Worm (Caenorhabditis elegans) whole organism, mixed stage, embryonic: Measurements from ENCODE around the gene T07F12.1.

ENCODE experiments used
- M03D4.4 ChIP-seq: sonication (generic microtip); optimal IDR thresholded peaks from 2 replicates; lab custom pipeline; 2017; ENCODE audit warnings: mild to moderate bottlenecking, missing genetic modification characterization, missing compliant biosample characterization
- bed-3 ChIP-seq: fragments of 200-800 bp; sonication (Bioruptor generic); optimal IDR thresholded peaks from 3 replicates; lab custom pipeline; 2018; ENCODE audit warnings: mild to moderate bottlenecking, missing genetic modification characterization, moderate library complexity, missing compliant biosample characterization
- blmp-1 ChIP-seq: fragments of 150-350 bp; optimal IDR thresholded peaks from 2 replicates; lab custom pipeline; 2014; ENCODE audit warnings: missing biosample characterization, missing genetic modification characterization
- ceh-39 ChIP-seq: fragments of 150-350 bp; optimal IDR thresholded peaks from 2 replicates; lab custom pipeline; 2014; ENCODE audit warnings: missing biosample characterization, missing genetic modification characterization
- ceh-43 ChIP-seq: fragments of 200-800 bp; sonication (Bioruptor generic); optimal IDR thresholded peaks from 2 replicates; lab custom pipeline; 2018; ENCODE audit warnings: mild to moderate bottlenecking, missing genetic modification characterization, moderate library complexity, missing compliant biosample characterization
- ceh-83 ChIP-seq: fragments of 200-800 bp; sonication (Bioruptor generic); optimal IDR thresholded peaks from 2 replicates; lab custom pipeline; 2018; ENCODE audit warnings: mild to moderate bottlenecking, missing genetic modification characterization, missing compliant biosample characterization
- ces-1 ChIP-seq: fragments of 150-350 bp; optimal IDR thresholded peaks from 2 replicates; lab custom pipeline; 2014; ENCODE audit warnings: missing biosample characterization, missing genetic modification reagents, missing genetic modification characterization
- cnd-1 ChIP-seq: fragments of 200-800 bp; sonication (Bioruptor generic); optimal IDR thresholded peaks from 2 replicates; lab custom pipeline; 2018; ENCODE audit warnings: mild to moderate bottlenecking, missing genetic modification characterization, missing compliant biosample characterization
- drap-1 ChIP-seq: fragments of 200-800 bp; sonication (Bioruptor generic); optimal IDR thresholded peaks from 3 replicates; lab custom pipeline; 2018; ENCODE audit warnings: mild to moderate bottlenecking, missing genetic modification characterization, missing compliant biosample characterization
- elt-1 ChIP-seq: sonication (generic microtip); optimal IDR thresholded peaks from 2 replicates; lab custom pipeline; 2017; ENCODE audit warnings: missing genetic modification characterization, mild to moderate bottlenecking, missing compliant biosample characterization, antibody characterized with exemption, moderate library complexity, borderline replicate concordance; ENCODE audit not compliant: insufficient read depth
- elt-3 ChIP-seq: fragments of 150-350 bp; optimal IDR thresholded peaks from 2 replicates; lab custom pipeline; 2014; ENCODE audit warnings: missing biosample characterization, missing genetic modification characterization
- flh-1 ChIP-seq: fragments of 200-800 bp; sonication (Bioruptor generic); optimal IDR thresholded peaks from 2 replicates; lab custom pipeline; 2018; ENCODE audit warnings: mild to moderate bottlenecking, missing genetic modification characterization, moderate library complexity, missing compliant biosample characterization
- ham-2 ChIP-seq: fragments of 200-800 bp; sonication (Bioruptor generic); optimal IDR thresholded peaks from 2 replicates; lab custom pipeline; 2018; ENCODE audit warnings: mild to moderate bottlenecking, missing genetic modification characterization, missing compliant biosample characterization
- hlh-1 ChIP-seq: fragments of 150-350 bp; optimal IDR thresholded peaks from 2 replicates; lab custom pipeline; 2014; ENCODE audit warnings: missing biosample characterization, missing genetic modification reagents, missing genetic modification characterization
- lin-13 ChIP-seq: fragments of 150-350 bp; optimal IDR thresholded peaks from 2 replicates; lab custom pipeline; 2014; ENCODE audit warnings: missing biosample characterization, missing genetic modification characterization
- lin-32 ChIP-seq: fragments of 200-800 bp; sonication (Bioruptor generic); optimal IDR thresholded peaks from 2 replicates; lab custom pipeline; 2018; ENCODE audit warnings: mild to moderate bottlenecking, missing genetic modification characterization, missing compliant biosample characterization
- lsy-2 ChIP-seq: fragments of 150-350 bp; optimal IDR thresholded peaks from 2 replicates; lab custom pipeline; 2014; ENCODE audit warnings: missing biosample characterization, missing genetic modification characterization
- mab-5 ChIP-seq: fragments of 150-350 bp; optimal IDR thresholded peaks from 2 replicates; lab custom pipeline; 2014; ENCODE audit warnings: missing biosample characterization, missing genetic modification characterization
- mep-1 ChIP-seq: fragments of 150-350 bp; optimal IDR thresholded peaks from 2 replicates; lab custom pipeline; 2017; ENCODE audit warnings: missing biosample characterization, missing genetic modification reagents, missing genetic modification characterization, inconsistent platforms
- mls-2 ChIP-seq: sonication (generic microtip); optimal IDR thresholded peaks from 2 replicates; lab custom pipeline; 2016; ENCODE audit warnings: mild to moderate bottlenecking, missing genetic modification characterization, moderate library complexity, missing compliant biosample characterization
- nhr-12 ChIP-seq: fragments of 150-350 bp; optimal IDR thresholded peaks from 2 replicates; lab custom pipeline; 2014; ENCODE audit warnings: missing biosample characterization, missing genetic modification characterization
- nhr-2 ChIP-seq: fragments of 150-350 bp; optimal IDR thresholded peaks from 2 replicates; lab custom pipeline; 2014; ENCODE audit warnings: missing biosample characterization, missing genetic modification characterization
- nhr-237 ChIP-seq: fragments of 150-350 bp; optimal IDR thresholded peaks from 2 replicates; lab custom pipeline; 2014; ENCODE audit warnings: missing biosample characterization, missing genetic modification characterization
- nhr-28 ChIP-seq: fragments of 150-350 bp; optimal IDR thresholded peaks from 2 replicates; lab custom pipeline; 2014; ENCODE audit warnings: missing biosample characterization, missing genetic modification characterization
- nhr-76 ChIP-seq: sonication (generic microtip); optimal IDR thresholded peaks from 2 replicates; lab custom pipeline; 2017; ENCODE audit warnings: missing biosample characterization, missing genetic modification characterization
- pha-4 ChIP-seq: fragments of 150-350 bp; optimal IDR thresholded peaks from 2 replicates; lab custom pipeline; 2018; ENCODE audit warnings: missing biosample characterization, missing genetic modification reagents, missing genetic modification characterization
- sem-2 ChIP-seq: fragments of 200-800 bp; sonication (Bioruptor generic); optimal IDR thresholded peaks from 2 replicates; lab custom pipeline; 2018; ENCODE audit warnings: mild to moderate bottlenecking, missing genetic modification characterization, missing compliant biosample characterization
- snpc-4 ChIP-seq: fragments of 150-350 bp; optimal IDR thresholded peaks from 2 replicates; lab custom pipeline; 2014; ENCODE audit warnings: missing biosample characterization, missing genetic modification characterization
- unc-62 ChIP-seq: fragments of 150-350 bp; optimal IDR thresholded peaks from 2 replicates; lab custom pipeline; 2014; ENCODE audit warnings: missing biosample characterization, missing genetic modification reagents, missing genetic modification characterization
- zip-8 ChIP-seq: fragments of 150-350 bp; optimal IDR thresholded peaks from 2 replicates; lab custom pipeline; 2014; ENCODE audit warnings: missing biosample characterization, missing genetic modification characterization
- ztf-11 ChIP-seq: fragments of 150-350 bp; optimal IDR thresholded peaks from 2 replicates; lab custom pipeline; 2014; ENCODE audit warnings: missing biosample characterization, missing genetic modification characterization

Gene T07F12.1

ce11 chrX:4865798-4866197 lies 28.1 kb upstream of the T07F12.1 start, which contains the start of gene ntc-1:
TSS of gene ntc-1 (plus strand) at chrX:4866098.
- TF ChIP-seq blmp-1 (tag; lab: Kevin White, UChicago) (no peak), nhr-28 (tag; lab: Kevin White, UChicago) (no peak), lin-32 (GFP tag; lab: Kevin White, UChicago) (no peak), lsy-2 (tag; lab: Kevin White, UChicago) (no peak), ham-2 (GFP tag; lab: Kevin White, UChicago) (no peak), ceh-43 (GFP tag; lab: Kevin White, UChicago) (no peak), hlh-1 (tag; lab: Kevin White, UChicago) (no peak), mep-1 (tag; lab: Kevin White, UChicago) (no peak), elt-1 (no peak), mab-5 (no peak), drap-1 (GFP tag; lab: Kevin White, UChicago) (no peak), nhr-12 (tag; lab: Kevin White, UChicago) (no peak)

DNA sequence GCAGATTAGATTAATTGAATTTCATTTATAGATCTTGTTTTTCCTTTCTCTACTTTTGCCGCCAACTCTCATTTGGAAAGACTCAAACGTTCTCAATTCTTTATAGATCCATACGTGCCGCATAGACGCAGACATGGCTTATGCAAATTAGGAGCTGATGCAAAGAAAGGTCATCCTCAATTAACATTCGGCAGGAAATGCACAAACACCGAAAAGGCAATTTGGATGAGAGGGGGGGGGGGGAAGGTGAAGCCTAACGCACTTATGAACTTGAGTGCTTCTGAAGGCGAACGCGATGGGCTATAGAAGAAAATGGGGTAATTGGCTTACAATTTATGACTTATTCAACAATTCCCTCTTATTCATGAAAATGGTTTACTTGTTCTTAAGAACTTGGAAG lies 24.2 kb upstream of the T07F12.1 start:
- TF ChIP-seq ces-1 (GFP tag; lab: Kevin White, UChicago) = peak; percentile 96
- no peak for TF ChIP-seq cnd-1 (tag; lab: Kevin White, UChicago)
- no peak for TF ChIP-seq M03D4.4 (tag; lab: Kevin White, UChicago)
- TF ChIP-seq lin-13 = no peak
- peak; percentile 49 for TF ChIP-seq ham-2 (GFP tag; lab: Kevin White, UChicago)
- TF ChIP-seq nhr-12 (tag; lab: Kevin White, UChicago) = no peak
- TF ChIP-seq unc-62 (GFP tag; lab: Kevin White, UChicago) = no peak
- TF ChIP-seq hlh-1 (tag; lab: Kevin White, UChicago) = no peak
- TF ChIP-seq ceh-43 (GFP tag; lab: Kevin White, UChicago) = no peak
- no peak for TF ChIP-seq sem-2 (GFP tag; lab: Kevin White, UChicago)
- TF ChIP-seq ceh-83 (GFP tag; lab: Kevin White, UChicago) = no peak
- TF ChIP-seq mep-1 (tag; lab: Kevin White, UChicago) = peak; percentile 18
- peak; percentile 34 for TF ChIP-seq mls-2 (tag; lab: Kevin White, UChicago)

- TF ChIP-seq ceh-39 (tag; lab: Kevin White, UChicago) (no peak), ces-1 (GFP tag; lab: Kevin White, UChicago) (peak; percentile 91)
Measured at ce11 chrX:4870683-4871082, 23.2 kb upstream of the T07F12.1 start.

ce11 chrX:4872758-4873157 lies 21.1 kb upstream of the T07F12.1 start:
- TF ChIP-seq lsy-2 (tag; lab: Kevin White, UChicago) = no peak
- peak; percentile 51 for TF ChIP-seq ces-1 (GFP tag; lab: Kevin White, UChicago)

DNA sequence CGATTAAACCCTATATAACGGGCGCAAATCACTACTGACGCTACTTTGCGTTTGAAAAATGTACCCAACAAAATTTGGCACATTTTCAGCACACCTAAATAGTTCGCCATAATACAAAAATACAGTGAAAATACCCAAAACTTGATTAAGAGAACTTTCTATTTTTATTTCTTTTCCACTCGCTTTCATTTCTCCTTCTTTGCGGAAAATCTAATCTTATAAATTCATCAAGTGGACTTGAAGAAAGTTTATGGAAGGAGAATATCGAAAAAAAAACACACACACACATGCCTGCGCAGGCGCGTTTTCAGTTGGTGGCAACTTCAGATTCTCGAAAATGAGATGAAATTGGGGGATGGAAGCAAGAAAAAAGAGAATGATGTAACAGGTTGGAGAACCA lies 18.6 kb upstream of the T07F12.1 start:
- no peak for TF ChIP-seq mab-5
- TF ChIP-seq nhr-12 (tag; lab: Kevin White, UChicago) = no peak
- no peak for TF ChIP-seq M03D4.4 (tag; lab: Kevin White, UChicago)
- TF ChIP-seq lin-13 = no peak
- TF ChIP-seq unc-62 (GFP tag; lab: Kevin White, UChicago) = no peak
- TF ChIP-seq snpc-4 (tag; lab: Kevin White, UChicago) = no peak
- TF ChIP-seq elt-3 (tag; lab: Kevin White, UChicago) = no peak
- TF ChIP-seq ham-2 (GFP tag; lab: Kevin White, UChicago) = no peak
- no peak for TF ChIP-seq blmp-1 (tag; lab: Kevin White, UChicago)
- no peak for TF ChIP-seq drap-1 (GFP tag; lab: Kevin White, UChicago)
- TF ChIP-seq nhr-76 (tag; lab: Kevin White, UChicago) = no peak
- TF ChIP-seq ceh-43 (GFP tag; lab: Kevin White, UChicago) = no peak
- TF ChIP-seq ces-1 (GFP tag; lab: Kevin White, UChicago) = no peak
- no peak for TF ChIP-seq ceh-83 (GFP tag; lab: Kevin White, UChicago)
- no peak for TF ChIP-seq pha-4 (tag; lab: Kevin White, UChicago)
- no peak for TF ChIP-seq ztf-11 (tag; lab: Kevin White, UChicago)

DNA sequence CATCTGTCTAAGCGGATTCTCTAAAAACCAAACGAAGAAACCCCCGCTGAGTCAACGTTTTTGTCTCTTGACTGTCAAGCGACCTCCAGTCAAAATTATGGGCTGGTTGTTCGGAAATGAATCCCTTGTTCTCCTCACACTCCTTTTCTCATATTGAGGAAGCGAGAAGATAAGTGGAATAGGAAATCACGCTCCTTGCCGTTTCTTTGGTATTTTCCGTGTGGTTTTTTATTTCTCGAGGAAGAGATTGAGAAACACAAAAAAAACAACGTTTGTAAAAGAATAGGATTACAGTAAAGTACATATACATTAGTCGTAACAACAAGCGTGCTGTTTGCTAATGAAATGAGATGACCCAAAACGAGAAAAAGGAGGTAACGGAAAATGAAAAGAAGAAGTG lies 17.0 kb upstream of the T07F12.1 start, which contains the start of gene tsp-14:
tsp-14 (minus strand) TSS at position 62 of the 400 bp plus-strand sequence.
- no peak for TF ChIP-seq ham-2 (GFP tag; lab: Kevin White, UChicago)
- TF ChIP-seq nhr-237 = no peak
- TF ChIP-seq ceh-43 (GFP tag; lab: Kevin White, UChicago) = no peak
- no peak for TF ChIP-seq nhr-76 (tag; lab: Kevin White, UChicago)
- no peak for TF ChIP-seq cnd-1 (tag; lab: Kevin White, UChicago)
- no peak for TF ChIP-seq flh-1 (GFP tag; lab: Kevin White, UChicago)
- TF ChIP-seq zip-8 = no peak
- no peak for TF ChIP-seq lin-32 (GFP tag; lab: Kevin White, UChicago)
- TF ChIP-seq drap-1 (GFP tag; lab: Kevin White, UChicago) = no peak
- no peak for TF ChIP-seq lin-13
- no peak for TF ChIP-seq ceh-39 (tag; lab: Kevin White, UChicago)
- TF ChIP-seq nhr-2 (tag; lab: Kevin White, UChicago) = no peak
- no peak for TF ChIP-seq bed-3
- no peak for TF ChIP-seq ztf-11 (tag; lab: Kevin White, UChicago)
